Fruit fly (Drosophila melanogaster) whole organism, embryonic: ENCODE results near the gene dock.

Experiments used
- Abd-B ChIP-seq: fragments of 200-800 bp; sonication (Bioruptor generic); optimal IDR thresholded peaks from 2 replicates; lab custom pipeline; 2018; ENCODE audit warnings: missing biosample characterization, mild to moderate bottlenecking, missing genetic modification characterization, moderate library complexity
- Ada2b ChIP-seq: fragments of 200-800 bp; sonication (Bioruptor generic); IDR thresholded peaks from 2 replicates; pipeline ENCODE4 v1.3.6; 2022; ENCODE audit warnings: missing biosample characterization, missing genetic modification characterization
- Atf-2 ChIP-seq: fragments of 200-800 bp; sonication (Bioruptor generic); optimal IDR thresholded peaks from 2 replicates; lab custom pipeline; 2016; ENCODE audit warnings: missing biosample characterization, missing genetic modification characterization
- Awh ChIP-seq: fragments of 200-800 bp; sonication (Bioruptor generic); IDR thresholded peaks from 2 replicates; pipeline ENCODE4, ENCODE4 v1.3.6; 2022; ENCODE audit warnings: missing biosample characterization, missing genetic modification characterization
- C15 ChIP-seq: fragments of 200-800 bp; sonication (Bioruptor generic); IDR thresholded peaks from 3 replicates; pipeline ENCODE4 v1.3.6; 2022; ENCODE audit warnings: missing biosample characterization, missing genetic modification characterization
- CG10147 ChIP-seq: fragments of 200-800 bp; sonication (Bioruptor generic); optimal IDR thresholded peaks from 2 replicates; lab custom pipeline; 2019; ENCODE audit warnings: missing biosample characterization, mild to moderate bottlenecking, missing genetic modification characterization, moderate library complexity
- CG10366 ChIP-seq: fragments of 200-800 bp; sonication (Bioruptor generic); IDR thresholded peaks from 2 replicates; pipeline ENCODE4 v1.3.6; 2022; ENCODE audit warnings: missing biosample characterization, missing genetic modification characterization
- CG12155 ChIP-seq: fragments of 200-800 bp; sonication (Bioruptor generic); optimal IDR thresholded peaks from 3 replicates; lab custom pipeline; 2016; ENCODE audit warnings: missing biosample characterization, missing genetic modification characterization
- CG12236 ChIP-seq: fragments of 200-800 bp; sonication (Bioruptor generic); optimal IDR thresholded peaks from 2 replicates; lab custom pipeline; 2016; ENCODE audit warnings: missing biosample characterization, missing genetic modification characterization
- CG12942 ChIP-seq: fragments of 200-800 bp; sonication (Bioruptor generic); optimal IDR thresholded peaks from 3 replicates; lab custom pipeline; 2016; ENCODE audit warnings: missing biosample characterization, missing genetic modification characterization
- CG17568 ChIP-seq: fragments of 200-800 bp; sonication (Bioruptor generic); optimal IDR thresholded peaks from 2 replicates; lab custom pipeline; 2018; ENCODE audit warnings: missing biosample characterization, mild to moderate bottlenecking, missing genetic modification characterization, moderate library complexity
- CG2889 ChIP-seq: fragments of 200-800 bp; sonication (Bioruptor generic); IDR thresholded peaks from 3 replicates; pipeline ENCODE4 v1.3.6; 2022; ENCODE audit warnings: missing biosample characterization, missing genetic modification characterization
- CG3847 ChIP-seq: fragments of 200-800 bp; sonication (Bioruptor generic); IDR thresholded peaks from 2 replicates; pipeline ENCODE4 v1.3.6; 2022; ENCODE audit warnings: missing biosample characterization, missing genetic modification characterization
- CG4617 ChIP-seq: fragments of 200-800 bp; sonication (Bioruptor generic); optimal IDR thresholded peaks from 3 replicates; lab custom pipeline; 2016; ENCODE audit warnings: missing biosample characterization, missing genetic modification characterization, borderline replicate concordance
- CG8765 ChIP-seq: fragments of 200-800 bp; sonication (Bioruptor generic); IDR thresholded peaks from 2 replicates; pipeline ENCODE4 v1.3.6; 2022; ENCODE audit warnings: missing biosample characterization, missing genetic modification characterization
- CG9797 ChIP-seq: fragments of 200-800 bp; sonication (Bioruptor generic); optimal IDR thresholded peaks from 3 replicates; lab custom pipeline; 2018; ENCODE audit warnings: missing biosample characterization, mild to moderate bottlenecking, missing genetic modification characterization
- D19B ChIP-seq: fragments of 200-800 bp; sonication (Bioruptor generic); optimal IDR thresholded peaks from 2 replicates; lab custom pipeline; 2017; ENCODE audit warnings: missing biosample characterization, mild to moderate bottlenecking, missing genetic modification characterization
- Dad ChIP-seq: fragments of 200-800 bp; sonication (Bioruptor generic); optimal IDR thresholded peaks from 3 replicates; lab custom pipeline; 2016; ENCODE audit warnings: missing biosample characterization, missing genetic modification characterization
- Doc2 ChIP-seq: fragments of 200-800 bp; sonication (Bioruptor generic); IDR thresholded peaks from 2 replicates; pipeline ENCODE4 v1.3.6; 2022; ENCODE audit warnings: missing biosample characterization, missing genetic modification characterization
- Drgx ChIP-seq: fragments of 200-800 bp; sonication (Bioruptor generic); IDR thresholded peaks from 2 replicates; pipeline ENCODE4 v1.3.6; 2022; ENCODE audit warnings: missing biosample characterization, missing genetic modification characterization
- Gug ChIP-seq: fragments of 200-800 bp; sonication (Bioruptor generic); IDR thresholded peaks from 4 replicates; pipeline ENCODE4 v1.3.6; 2022; ENCODE audit warnings: missing biosample characterization, missing genetic modification characterization
- H15 ChIP-seq: fragments of 200-800 bp; sonication (Bioruptor generic); IDR thresholded peaks from 3 replicates; pipeline ENCODE4 v1.3.6; 2022; ENCODE audit warnings: missing biosample characterization, missing genetic modification characterization
- HmgZ ChIP-seq: fragments of 200-800 bp; sonication (Bioruptor generic); optimal IDR thresholded peaks from 2 replicates; lab custom pipeline; 2018; ENCODE audit warnings: missing biosample characterization, mild to moderate bottlenecking, missing genetic modification characterization
- Neu2 ChIP-seq: fragments of 200-800 bp; sonication (Bioruptor generic); optimal IDR thresholded peaks from 3 replicates; lab custom pipeline; 2016; ENCODE audit warnings: missing biosample characterization, missing genetic modification characterization, borderline replicate concordance
- Xbp1 ChIP-seq: fragments of 200-800 bp; sonication (Bioruptor generic); optimal IDR thresholded peaks from 3 replicates; lab custom pipeline; 2016; ENCODE audit warnings: missing biosample characterization, mild to moderate bottlenecking, missing genetic modification characterization
- Xrp1 ChIP-seq: fragments of 200-800 bp; sonication (Bioruptor generic); IDR thresholded peaks from 2 replicates; pipeline ENCODE4 v1.3.6; 2022; ENCODE audit warnings: missing biosample characterization, missing genetic modification characterization
- bab2 ChIP-seq: fragments of 200-800 bp; sonication (Bioruptor generic); optimal IDR thresholded peaks from 2 replicates; lab custom pipeline; 2016; ENCODE audit warnings: missing biosample characterization, missing genetic modification characterization
- bsh ChIP-seq, 2 experiments: fragments of 200-800 bp; sonication (Bioruptor generic); optimal IDR thresholded peaks; 2 replicates each; lab custom pipeline; 2017 to 2018; ENCODE audit warnings: mild to moderate bottlenecking in 2 of 2, missing biosample characterization in 2 of 2, missing genetic modification characterization in 2 of 2, moderate library complexity in 1 of 2
- cato ChIP-seq: fragments of 200-800 bp; sonication (Bioruptor generic); optimal IDR thresholded peaks from 2 replicates; lab custom pipeline; 2016; ENCODE audit warnings: missing biosample characterization, missing genetic modification characterization, borderline replicate concordance
- chinmo ChIP-seq: fragments of 200-800 bp; sonication (Bioruptor generic); IDR thresholded peaks from 4 replicates; pipeline ENCODE4 v1.3.6; 2022; ENCODE audit warnings: missing biosample characterization, missing genetic modification characterization; ENCODE audit not compliant: partially characterized antibody
- corto ChIP-seq: fragments of 200-800 bp; sonication (Bioruptor generic); optimal IDR thresholded peaks from 2 replicates; lab custom pipeline; 2016; ENCODE audit warnings: missing biosample characterization, mild to moderate bottlenecking, missing genetic modification characterization, moderate library complexity
- crol ChIP-seq: fragments of 200-800 bp; sonication (Bioruptor generic); IDR thresholded peaks from 2 replicates; pipeline ENCODE4 v1.3.6; 2022; ENCODE audit warnings: missing biosample characterization, missing genetic modification characterization
- disco-r ChIP-seq: fragments of 200-800 bp; sonication (Bioruptor generic); optimal IDR thresholded peaks from 2 replicates; lab custom pipeline; 2016; ENCODE audit warnings: missing biosample characterization, missing genetic modification characterization
- dm ChIP-seq: fragments of 200-800 bp; sonication (Bioruptor generic); optimal IDR thresholded peaks from 3 replicates; lab custom pipeline; 2016; ENCODE audit warnings: missing biosample characterization, missing genetic modification characterization
- fd96Cb ChIP-seq: fragments of 200-800 bp; sonication (Bioruptor generic); optimal IDR thresholded peaks from 2 replicates; lab custom pipeline; 2018; ENCODE audit warnings: missing biosample characterization, mild to moderate bottlenecking, missing genetic modification characterization, moderate library complexity
- gem ChIP-seq: fragments of 200-800 bp; sonication (Bioruptor generic); optimal IDR thresholded peaks from 2 replicates; lab custom pipeline; 2019; ENCODE audit warnings: missing biosample characterization, mild to moderate bottlenecking, missing genetic modification characterization, moderate library complexity
- ham ChIP-seq: fragments of 200-800 bp; sonication (Bioruptor generic); IDR thresholded peaks from 2 replicates; pipeline ENCODE4 v1.3.6; 2022; ENCODE audit warnings: missing biosample characterization, missing genetic modification characterization
- ind ChIP-seq: fragments of 200-800 bp; sonication (Bioruptor generic); optimal IDR thresholded peaks from 3 replicates; lab custom pipeline; 2016; ENCODE audit warnings: missing biosample characterization, missing genetic modification characterization
- kah ChIP-seq: fragments of 200-800 bp; sonication (Bioruptor generic); optimal IDR thresholded peaks from 2 replicates; lab custom pipeline; 2018; ENCODE audit warnings: missing biosample characterization, mild to moderate bottlenecking, missing genetic modification characterization
- luna ChIP-seq: fragments of 200-800 bp; sonication (Bioruptor generic); optimal IDR thresholded peaks from 2 replicates; lab custom pipeline; 2016; ENCODE audit warnings: missing biosample characterization, missing genetic modification characterization
- mam ChIP-seq: fragments of 200-800 bp; sonication (Bioruptor generic); optimal IDR thresholded peaks from 3 replicates; lab custom pipeline; 2016; ENCODE audit warnings: missing biosample characterization, missing genetic modification characterization
- p53 ChIP-seq: fragments of 200-800 bp; sonication (Bioruptor generic); optimal IDR thresholded peaks from 2 replicates; lab custom pipeline; 2016; ENCODE audit warnings: missing biosample characterization, missing genetic modification characterization
- scrt ChIP-seq: fragments of 200-800 bp; sonication (Bioruptor generic); optimal IDR thresholded peaks from 2 replicates; lab custom pipeline; 2018; ENCODE audit warnings: missing biosample characterization, mild to moderate bottlenecking, missing genetic modification characterization, moderate library complexity
- so ChIP-seq: fragments of 200-800 bp; sonication (Bioruptor generic); IDR thresholded peaks from 3 replicates; pipeline ENCODE4 v1.3.6; 2022; ENCODE audit warnings: missing biosample characterization, missing genetic modification characterization
- sqz ChIP-seq: fragments of 200-800 bp; sonication (Bioruptor generic); optimal IDR thresholded peaks from 3 replicates; lab custom pipeline; 2018; ENCODE audit warnings: missing biosample characterization, mild to moderate bottlenecking, missing genetic modification characterization
- tna ChIP-seq: fragments of 200-800 bp; sonication (Bioruptor generic); IDR thresholded peaks from 2 replicates; pipeline ENCODE4 v1.3.6; 2022; ENCODE audit warnings: missing biosample characterization, missing genetic modification characterization; ENCODE audit not compliant: partially characterized antibody
- ttk ChIP-seq: fragments of 200-800 bp; sonication (Bioruptor generic); IDR thresholded peaks from 2 replicates; pipeline ENCODE4 v2.1.2; 2022; ENCODE audit warnings: missing biosample characterization, missing genetic modification characterization
- unc-4 ChIP-seq: fragments of 200-800 bp; sonication (Bioruptor generic); IDR thresholded peaks from 2 replicates; pipeline ENCODE4 v1.3.6; 2022; ENCODE audit warnings: missing biosample characterization, missing genetic modification characterization; ENCODE audit not compliant: partially characterized antibody
- wek ChIP-seq: fragments of 200-800 bp; sonication (Bioruptor generic); optimal IDR thresholded peaks from 3 replicates; lab custom pipeline; 2018; ENCODE audit warnings: missing biosample characterization, mild to moderate bottlenecking, missing genetic modification characterization, moderate library complexity

dock gene

dm6 chr2L:846167-846868 lies 20.5 kb downstream of the dock start (continued):
- no peak for TF ChIP-seq D19B (GFP tag; lab: Kevin White, UChicago)
- no peak for TF ChIP-seq C15 (GFP tag; lab: Robert Waterston, UW)
- no peak for TF ChIP-seq HmgZ (tag; lab: Kevin White, UChicago)
- TF ChIP-seq bsh (GFP tag; optimal IDR thresholded peaks at IDR 0.05; lab: Kevin White, UChicago), result peak in 1 of 2 experiments; percentile 73
- no peak for TF ChIP-seq luna (GFP tag; lab: Kevin White, UChicago)
- TF ChIP-seq CG4617 (GFP tag; lab: Kevin White, UChicago), result no peak
- TF ChIP-seq cato, result peak; percentile 1
- TF ChIP-seq CG12236 (GFP tag; lab: Kevin White, UChicago), result peak; percentile 28
- TF ChIP-seq CG3847 (GFP tag; lab: Robert Waterston, UW), result no peak
- TF ChIP-seq tna, result no peak
- TF ChIP-seq CG17568 (GFP tag; lab: Kevin White, UChicago), result peak; percentile 48
- peak; percentile 64 for TF ChIP-seq fd96Cb (tag; lab: Kevin White, UChicago)
- peak; percentile 48 for TF ChIP-seq Xbp1 (GFP tag; lab: Kevin White, UChicago)
- peak; percentile 42 for TF ChIP-seq Atf-2 (GFP tag; lab: Kevin White, UChicago)
- peak; percentile 39 for TF ChIP-seq ttk
- no peak for TF ChIP-seq unc-4 (GFP tag; lab: Robert Waterston, UW)
- peak; percentile 80 for TF ChIP-seq gem
- no peak for TF ChIP-seq ham
- TF ChIP-seq so (GFP tag; lab: Robert Waterston, UW), result no peak; the same call in 2 of the 3 replicates
- TF ChIP-seq CG12942, result peak; percentile 54
- TF ChIP-seq Gug (GFP tag; lab: Robert Waterston, UW), result peak; percentile 31; the same call in 2 of the 4 replicates
- peak; percentile 57 for TF ChIP-seq CG10147
- TF ChIP-seq ind (GFP tag; lab: Kevin White, UChicago), result peak; percentile 70
- TF ChIP-seq Drgx, result peak; percentile 42; the same call in 1 of the 2 replicates
- TF ChIP-seq crol (GFP tag; lab: Robert Waterston, UW), result peak; percentile 73
- 0 out of 2 replicates have a peak, but pooled peaks have one; percentile 47 for TF ChIP-seq Awh
- TF ChIP-seq scrt, result peak; percentile 39
- no peak for TF ChIP-seq disco-r
- TF ChIP-seq wek (GFP tag; lab: Kevin White, UChicago), result peak; percentile 40
- TF ChIP-seq CG8765, result no peak
- peak; percentile 50 for TF ChIP-seq Abd-B
- TF ChIP-seq sqz (GFP tag; lab: Kevin White, UChicago), result peak; percentile 51
- peak; percentile 3 for TF ChIP-seq CG12155 (GFP tag; lab: Kevin White, UChicago)
- TF ChIP-seq CG2889 (GFP tag; lab: Robert Waterston, UW), result no peak
- no peak for TF ChIP-seq CG9797 (GFP tag; lab: Kevin White, UChicago)
- peak; percentile 63 for TF ChIP-seq bab2
- TF ChIP-seq mam, result peak; percentile 54
- TF ChIP-seq Xrp1 (GFP tag; lab: Robert Waterston, UW), result peak; percentile 63; the same call in 1 of the 2 replicates
- TF ChIP-seq dm (GFP tag; lab: Kevin White, UChicago), result no peak
- TF ChIP-seq corto (GFP tag; lab: Kevin White, UChicago), result peak; percentile 8
- TF ChIP-seq kah (GFP tag; lab: Kevin White, UChicago), result no peak
- peak; percentile 8 for TF ChIP-seq Dad (GFP tag; lab: Kevin White, UChicago)
- peak; percentile 35 for TF ChIP-seq p53 (GFP tag; lab: Kevin White, UChicago)
- no peak for TF ChIP-seq CG10366 (GFP tag; lab: Robert Waterston, UW)
- TF ChIP-seq chinmo (GFP tag; lab: Robert Waterston, UW), result no peak
- TF ChIP-seq Ada2b (GFP tag; lab: Robert Waterston, UW), result 0 out of 2 replicates have a peak, but pooled peaks have one; percentile 28
- 0 out of 3 replicates have a peak, but pooled peaks have one; percentile 51 for TF ChIP-seq H15
- TF ChIP-seq Doc2 (GFP tag; lab: Robert Waterston, UW), result no peak
- no peak for TF ChIP-seq Neu2 (GFP tag; lab: Kevin White, UChicago)
